In the genomic region with DNA sequence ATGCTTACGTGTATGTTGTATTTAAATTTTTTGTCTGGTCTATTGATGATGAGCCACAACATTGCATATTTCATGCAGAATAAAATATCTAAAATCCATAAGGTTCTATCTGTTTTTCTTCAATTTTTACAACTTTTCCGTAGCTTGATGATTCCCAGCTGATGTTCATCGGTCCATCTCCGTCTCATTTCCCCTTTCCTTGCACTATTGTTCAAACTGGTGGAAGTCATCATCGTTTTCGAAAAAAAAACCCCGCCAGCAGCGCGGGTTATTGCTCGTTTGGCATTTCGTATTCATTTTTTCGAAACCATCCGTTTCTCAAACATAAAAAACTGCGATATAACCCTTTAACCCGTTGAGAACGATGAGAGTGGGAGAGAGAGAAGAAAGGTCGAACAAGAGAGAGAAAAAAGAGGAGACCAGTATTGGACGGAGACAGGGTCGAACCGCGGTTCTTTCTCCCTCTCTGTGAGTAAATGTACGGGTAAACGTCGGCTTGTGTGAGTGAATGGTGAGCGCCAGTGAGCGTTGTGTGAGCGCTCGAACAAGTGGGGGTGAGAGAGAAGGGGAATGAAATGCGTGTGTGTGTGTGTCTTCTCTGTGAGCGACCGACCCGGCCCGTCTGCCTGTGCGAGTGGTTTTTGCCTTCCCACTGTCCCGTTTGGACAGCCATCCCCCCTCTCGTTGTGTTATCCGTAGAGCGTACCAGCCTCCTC, we compare ENCODE assay signal across 4 worm cellular contexts.
TF ChIP-seq lines count a peak whose summit lies in the region.

No protein-coding gene starts in this region.

TF ChIP-seq in whole organism, L2 larva, 48 proteins besides CTCF, POLR2A, EP300 and RAD21 (continues in another document):
- TF ChIP-seq aly-2 (tag; optimal IDR thresholded peaks at IDR 0.05; lab: Kevin White, UChicago) (no peak), nhr-11 (tag; optimal IDR thresholded peaks at IDR 0.05; lab: Kevin White, UChicago) (no peak), F13H6.1 (tag; optimal IDR thresholded peaks at IDR 0.05; lab: Kevin White, UChicago) (peak; percentile 97), ztf-11 (tag; optimal IDR thresholded peaks at IDR 0.05; lab: Kevin White, UChicago) (peak; percentile 50), dmd-4 (tag; optimal IDR thresholded peaks at IDR 0.05; lab: Kevin White, UChicago) (no peak), ama-1 (optimal IDR thresholded peaks at IDR 0.05; lab: Kevin White, UChicago) (peak; percentile 65), elt-3 (tag; optimal IDR thresholded peaks at IDR 0.05; lab: Kevin White, UChicago) (no peak), unc-62 (GFP tag; optimal IDR thresholded peaks at IDR 0.05; lab: Kevin White, UChicago) (no peak), nhr-129 (tag; optimal IDR thresholded peaks at IDR 0.05; lab: Kevin White, UChicago) (peak; percentile 97), elt-1 (tag; optimal IDR thresholded peaks at IDR 0.05; lab: Kevin White, UChicago) (no peak), snpc-4 (tag; optimal IDR thresholded peaks at IDR 0.05; lab: Kevin White, UChicago) (peak; percentile 75), nhr-23 (tag; optimal IDR thresholded peaks at IDR 0.05; lab: Kevin White, UChicago) (no peak), fos-1 (tag; optimal IDR thresholded peaks at IDR 0.05; lab: Kevin White, UChicago) (peak; percentile 96), alr-1 (tag; optimal IDR thresholded peaks at IDR 0.05; lab: Kevin White, UChicago) (no peak), gmeb-1 (tag; optimal IDR thresholded peaks at IDR 0.05; lab: Kevin White, UChicago) (peak; percentile 37), blmp-1 (tag; optimal IDR thresholded peaks at IDR 0.05; lab: Kevin White, UChicago; ENCODE audit: insufficient read depth) (peak; percentile 74), lin-13 (GFP tag; optimal IDR thresholded peaks at IDR 0.05; lab: Kevin White, UChicago) (peak; percentile 88), ztf-4 (tag; optimal IDR thresholded peaks at IDR 0.05; lab: Kevin White, UChicago) (peak; percentile 71), nhr-10 (tag; optimal IDR thresholded peaks at IDR 0.05; lab: Kevin White, UChicago) (peak; percentile 59), egl-27 (tag; optimal IDR thresholded peaks at IDR 0.05; lab: Kevin White, UChicago) (peak; percentile 51), R02D3.7 (tag; optimal IDR thresholded peaks at IDR 0.05; lab: Kevin White, UChicago) (no peak)

TF ChIP-seq in whole organism, L4 larva, 104 proteins besides CTCF, POLR2A, EP300 and RAD21 (continues in another document):
- TF ChIP-seq ztf-7 (tag; optimal IDR thresholded peaks at IDR 0.05; lab: Kevin White, UChicago): no peak
- TF ChIP-seq daf-16 (GFP tag; optimal IDR thresholded peaks at IDR 0.05; lab: Kevin White, UChicago): peak; percentile 57
- peak; percentile 82 for TF ChIP-seq daf-16 (tag; optimal IDR thresholded peaks at IDR 0.05; lab: Kevin White, UChicago)
- TF ChIP-seq Y75B8A.6 (GFP tag; IDR thresholded peaks at IDR 0.05; lab: Robert Waterston, UW): no peak
- TF ChIP-seq dmd-6 (GFP tag; IDR thresholded peaks at IDR 0.05; lab: Robert Waterston, UW): peak; percentile 88
- no peak; the same call in 1 of the 2 replicates for TF ChIP-seq egl-43 (GFP tag; IDR thresholded peaks at IDR 0.05; lab: Robert Waterston, UW)
- no peak for TF ChIP-seq F44E2.7 (GFP tag; IDR thresholded peaks at IDR 0.05; lab: Robert Waterston, UW)
- TF ChIP-seq T20F7.1 (GFP tag; optimal IDR thresholded peaks at IDR 0.05; lab: Kevin White, UChicago): no peak
- TF ChIP-seq lin-15B (tag; optimal IDR thresholded peaks at IDR 0.05; lab: Kevin White, UChicago): no peak
- TF ChIP-seq saeg-2 (GFP tag; IDR thresholded peaks at IDR 0.05; lab: Robert Waterston, UW): peak; percentile 55; the same call in 1 of the 2 replicates
- TF ChIP-seq nhr-76 (tag; optimal IDR thresholded peaks at IDR 0.05; lab: Kevin White, UChicago): no peak
- no peak for TF ChIP-seq skn-1 (tag; optimal IDR thresholded peaks at IDR 0.05; lab: Kevin White, UChicago)
- TF ChIP-seq daf-12 (tag; optimal IDR thresholded peaks at IDR 0.05; lab: Kevin White, UChicago): no peak
- TF ChIP-seq vab-7 (GFP tag; IDR thresholded peaks at IDR 0.05; lab: Robert Waterston, UW): peak; percentile 65
- TF ChIP-seq ZK337.2 (GFP tag; IDR thresholded peaks at IDR 0.05; lab: Robert Waterston, UW): 0 out of 2 replicates have a peak, but pooled peaks have one; percentile 19
- no peak for TF ChIP-seq D1046.2 (GFP tag; IDR thresholded peaks at IDR 0.05; lab: Robert Waterston, UW)
- TF ChIP-seq tag-97 (GFP tag; IDR thresholded peaks at IDR 0.05; lab: Robert Waterston, UW): no peak
- peak; percentile 59 for TF ChIP-seq zfp-2 (tag; optimal IDR thresholded peaks at IDR 0.05; lab: Kevin White, UChicago)
- no peak for TF ChIP-seq unc-39 (tag; optimal IDR thresholded peaks at IDR 0.05; lab: Kevin White, UChicago)
- 0 out of 2 replicates have a peak, but pooled peaks have one; percentile 14 for TF ChIP-seq mxl-2 (GFP tag; conservative IDR thresholded peaks at IDR 0.05; lab: Robert Waterston, UW)
- peak; percentile 61 for TF ChIP-seq jun-1 (tag; optimal IDR thresholded peaks at IDR 0.05; lab: Kevin White, UChicago)

TF ChIP-seq in whole organism, late embryonic, 69 proteins besides CTCF, POLR2A, EP300 and RAD21 (continues in another document):
- TF ChIP-seq hlh-30 (tag; optimal IDR thresholded peaks at IDR 0.05; lab: Kevin White, UChicago; ENCODE audit: insufficient read depth): peak; percentile 67
- peak; percentile 56 for TF ChIP-seq K09A11.1 (tag; optimal IDR thresholded peaks at IDR 0.05; lab: Kevin White, UChicago; ENCODE audit: insufficient read depth)
- TF ChIP-seq zip-5 (tag; optimal IDR thresholded peaks at IDR 0.05; lab: Kevin White, UChicago): no peak
- no peak for TF ChIP-seq elt-4 (tag; optimal IDR thresholded peaks at IDR 0.05; lab: Kevin White, UChicago)
- TF ChIP-seq pat-9 (tag; optimal IDR thresholded peaks at IDR 0.05; lab: Kevin White, UChicago): peak; percentile 38
- no peak for TF ChIP-seq unc-86 (tag; optimal IDR thresholded peaks at IDR 0.05; lab: Kevin White, UChicago)
- no peak for TF ChIP-seq npax-4 (tag; optimal IDR thresholded peaks at IDR 0.05; lab: Kevin White, UChicago)
- no peak for TF ChIP-seq madf-2 (tag; optimal IDR thresholded peaks at IDR 0.05; lab: Kevin White, UChicago)
- TF ChIP-seq odd-2 (tag; optimal IDR thresholded peaks at IDR 0.05; lab: Kevin White, UChicago): no peak
- no peak for TF ChIP-seq mec-3 (tag; optimal IDR thresholded peaks at IDR 0.05; lab: Kevin White, UChicago; ENCODE audit: borderline replicate concordance)
- TF ChIP-seq C08G9.2 (tag; optimal IDR thresholded peaks at IDR 0.05; lab: Kevin White, UChicago): peak; percentile 69
- peak; percentile 69 for TF ChIP-seq ceh-2 (tag; optimal IDR thresholded peaks at IDR 0.05; lab: Kevin White, UChicago)
- peak; percentile 67 for TF ChIP-seq ceh-19 (GFP tag; optimal IDR thresholded peaks at IDR 0.05; lab: Kevin White, UChicago)
- TF ChIP-seq ref-2 (tag; optimal IDR thresholded peaks at IDR 0.05; lab: Kevin White, UChicago): peak; percentile 84
- TF ChIP-seq hlh-15 (tag; optimal IDR thresholded peaks at IDR 0.05; lab: Kevin White, UChicago): no peak
- TF ChIP-seq pag-3 (tag; optimal IDR thresholded peaks at IDR 0.05; lab: Kevin White, UChicago; ENCODE audit: borderline replicate concordance): no peak
- peak; percentile 88 for TF ChIP-seq tbx-2 (tag; optimal IDR thresholded peaks at IDR 0.05; lab: Kevin White, UChicago)
- peak; percentile 9 for TF ChIP-seq ceh-6 (GFP tag; optimal IDR thresholded peaks at IDR 0.05; lab: Kevin White, UChicago)
- peak; percentile 1 for TF ChIP-seq lim-6 (tag; optimal IDR thresholded peaks at IDR 0.05; lab: Kevin White, UChicago)
- TF ChIP-seq ceh-24 (tag; optimal IDR thresholded peaks at IDR 0.05; lab: Kevin White, UChicago): no peak
- no peak for TF ChIP-seq pax-1 (tag; optimal IDR thresholded peaks at IDR 0.05; lab: Kevin White, UChicago)
- TF ChIP-seq che-1 (tag; optimal IDR thresholded peaks at IDR 0.05; lab: Kevin White, UChicago): peak; percentile 18
- peak; percentile 3 for TF ChIP-seq C38D4.7 (GFP tag; optimal IDR thresholded peaks at IDR 0.05; lab: Kevin White, UChicago)

TF ChIP-seq in whole organism, mixed stage, embryonic, 35 proteins besides CTCF, POLR2A, EP300 and RAD21 (continues in another document):
- TF ChIP-seq nhr-12 (tag; optimal IDR thresholded peaks at IDR 0.05; lab: Kevin White, UChicago): no peak
- no peak for TF ChIP-seq sem-2 (GFP tag; optimal IDR thresholded peaks at IDR 0.05; lab: Kevin White, UChicago)
- TF ChIP-seq ceh-83 (GFP tag; optimal IDR thresholded peaks at IDR 0.05; lab: Kevin White, UChicago): peak; percentile 15
- peak; percentile 72 for TF ChIP-seq sptf-1 (tag; optimal IDR thresholded peaks at IDR 0.05; lab: Kevin White, UChicago)
- peak; percentile 65 for TF ChIP-seq hlh-1 (tag; optimal IDR thresholded peaks at IDR 0.05; lab: Kevin White, UChicago)
- peak; percentile 67 for TF ChIP-seq drap-1 (GFP tag; optimal IDR thresholded peaks at IDR 0.05; lab: Kevin White, UChicago)
- TF ChIP-seq zip-8 (tag; optimal IDR thresholded peaks at IDR 0.05; lab: Kevin White, UChicago): no peak
- peak; percentile 43 for TF ChIP-seq mep-1 (tag; optimal IDR thresholded peaks at IDR 0.05; lab: Kevin White, UChicago)
- no peak for TF ChIP-seq elt-3 (tag; optimal IDR thresholded peaks at IDR 0.05; lab: Kevin White, UChicago)
- TF ChIP-seq M03D4.4 (tag; optimal IDR thresholded peaks at IDR 0.05; lab: Kevin White, UChicago): peak; percentile 61
- peak; percentile 69 for TF ChIP-seq pha-4 (tag; optimal IDR thresholded peaks at IDR 0.05; lab: Kevin White, UChicago)
- no peak for TF ChIP-seq bed-3 (GFP tag; optimal IDR thresholded peaks at IDR 0.05; lab: Kevin White, UChicago)
- TF ChIP-seq lin-13 (tag; optimal IDR thresholded peaks at IDR 0.05; lab: Kevin White, UChicago): peak; percentile 77
- no peak for TF ChIP-seq blmp-1 (tag; optimal IDR thresholded peaks at IDR 0.05; lab: Kevin White, UChicago)
- TF ChIP-seq nhr-2 (tag; optimal IDR thresholded peaks at IDR 0.05; lab: Kevin White, UChicago): peak; percentile 55
- TF ChIP-seq unc-62 (GFP tag; optimal IDR thresholded peaks at IDR 0.05; lab: Kevin White, UChicago): peak; percentile 78
- TF ChIP-seq nhr-237 (tag; optimal IDR thresholded peaks at IDR 0.05; lab: Kevin White, UChicago): peak; percentile 68
- TF ChIP-seq mab-5 (tag; optimal IDR thresholded peaks at IDR 0.05; lab: Kevin White, UChicago): no peak
- TF ChIP-seq ztf-11 (tag; optimal IDR thresholded peaks at IDR 0.05; lab: Kevin White, UChicago): peak; percentile 73
- TF ChIP-seq nhr-76 (tag; optimal IDR thresholded peaks at IDR 0.05; lab: Kevin White, UChicago): no peak
- TF ChIP-seq lin-32 (GFP tag; optimal IDR thresholded peaks at IDR 0.05; lab: Kevin White, UChicago): peak; percentile 54
- TF ChIP-seq ces-1 (GFP tag; optimal IDR thresholded peaks at IDR 0.05; lab: Kevin White, UChicago): peak; percentile 39
- peak; percentile 81 for TF ChIP-seq unc-120 (tag; optimal IDR thresholded peaks at IDR 0.05; lab: Kevin White, UChicago; ENCODE audit: poor library complexity, severe bottlenecking)
- TF ChIP-seq elt-1 (tag; optimal IDR thresholded peaks at IDR 0.05; lab: Kevin White, UChicago; ENCODE audit: borderline replicate concordance, insufficient read depth): peak; percentile 31
- no peak for TF ChIP-seq nhr-28 (tag; optimal IDR thresholded peaks at IDR 0.05; lab: Kevin White, UChicago)
- peak; percentile 86 for TF ChIP-seq unc-39 (tag; optimal IDR thresholded peaks at IDR 0.05; lab: Kevin White, UChicago)
